Worm (Caenorhabditis elegans) whole organism, L3 larva: ENCODE results near the gene rev-3.

Experiments
- R02D3.7 ChIP-seq: fragments of 150-350 bp; optimal IDR thresholded peaks from 2 replicates; lab custom pipeline; 2014; ENCODE audit warnings: missing biosample characterization, missing genetic modification characterization
- ZK546.5 ChIP-seq: sonication (generic microtip); optimal IDR thresholded peaks from 2 replicates; lab custom pipeline; 2017; ENCODE audit warnings: missing biosample characterization, missing genetic modification characterization
- ama-1 ChIP-seq: fragments of 150-350 bp; optimal IDR thresholded peaks from 2 replicates; lab custom pipeline; 2018
- ceh-28 ChIP-seq: fragments of 150-350 bp; optimal IDR thresholded peaks from 2 replicates; lab custom pipeline; 2014; ENCODE audit warnings: missing biosample characterization, missing genetic modification reagents, missing genetic modification characterization
- ceh-9 ChIP-seq: sonication (generic microtip); optimal IDR thresholded peaks from 2 replicates; lab custom pipeline; 2018; ENCODE audit warnings: missing biosample characterization, missing genetic modification characterization
- egl-5 ChIP-seq: fragments of 150-350 bp; optimal IDR thresholded peaks from 2 replicates; lab custom pipeline; 2017; ENCODE audit warnings: missing biosample characterization, missing genetic modification reagents, missing genetic modification characterization, inconsistent platforms
- elt-1 ChIP-seq: fragments of 150-350 bp; optimal IDR thresholded peaks from 2 replicates; lab custom pipeline; 2014; ENCODE audit warnings: missing biosample characterization, missing genetic modification characterization
- elt-2 ChIP-seq: sonication (generic microtip); optimal IDR thresholded peaks from 2 replicates; lab custom pipeline; 2016; ENCODE audit warnings: missing genetic modification reagents, mild to moderate bottlenecking, missing genetic modification characterization, missing compliant biosample characterization
- elt-3 ChIP-seq, 3 experiments: fragments of 150-350 bp in 1 of 3; sonication (generic microtip) in 2 of 3; optimal IDR thresholded peaks; 2 replicates in 2 of 3; 4 replicates in 1 of 3; lab custom pipeline; 2014 to 2017; ENCODE audit warnings: missing biosample characterization in 3 of 3, missing genetic modification characterization in 3 of 3
- eor-1 ChIP-seq, 2 experiments: fragments of 150-350 bp; optimal IDR thresholded peaks; 2 replicates each; lab custom pipeline; 2014 to 2018; ENCODE audit warnings: missing biosample characterization in 2 of 2, missing genetic modification characterization in 2 of 2
- fkh-10 ChIP-seq: sonication (generic microtip); optimal IDR thresholded peaks from 2 replicates; lab custom pipeline; 2017; ENCODE audit warnings: missing biosample characterization, missing genetic modification reagents, missing genetic modification characterization
- fos-1 ChIP-seq: fragments of 150-350 bp; optimal IDR thresholded peaks from 2 replicates; lab custom pipeline; 2014; ENCODE audit warnings: missing biosample characterization, missing genetic modification characterization
- hmg-11 ChIP-seq: sonication (generic microtip); optimal IDR thresholded peaks from 2 replicates; lab custom pipeline; 2016; ENCODE audit warnings: missing genetic modification characterization, missing compliant biosample characterization
- jun-1 ChIP-seq: fragments of 150-350 bp; optimal IDR thresholded peaks from 2 replicates; lab custom pipeline; 2014; ENCODE audit warnings: missing biosample characterization, missing genetic modification reagents, missing genetic modification characterization
- lin-15B ChIP-seq: fragments of 150-350 bp; optimal IDR thresholded peaks from 2 replicates; lab custom pipeline; 2014; ENCODE audit warnings: missing biosample characterization, missing genetic modification characterization
- lin-39 ChIP-seq: fragments of 150-350 bp; optimal IDR thresholded peaks from 2 replicates; lab custom pipeline; 2018; ENCODE audit warnings: missing biosample characterization, missing genetic modification reagents, missing genetic modification characterization
- lsy-12 ChIP-seq: sonication (generic microtip); optimal IDR thresholded peaks from 2 replicates; lab custom pipeline; 2016; ENCODE audit warnings: mild to moderate bottlenecking, missing genetic modification characterization, missing compliant biosample characterization
- nfya-1 ChIP-seq: sonication (generic microtip); optimal IDR thresholded peaks from 2 replicates; lab custom pipeline; 2017; ENCODE audit warnings: missing genetic modification characterization, mild to moderate bottlenecking, missing compliant biosample characterization, antibody characterized with exemption, moderate library complexity; ENCODE audit not compliant: insufficient read depth
- nhr-11 ChIP-seq: fragments of 150-350 bp; optimal IDR thresholded peaks from 2 replicates; lab custom pipeline; 2014; ENCODE audit warnings: missing biosample characterization, missing genetic modification characterization
- nhr-237 ChIP-seq: fragments of 150-350 bp; optimal IDR thresholded peaks from 2 replicates; lab custom pipeline; 2014; ENCODE audit warnings: missing biosample characterization, missing genetic modification characterization
- nhr-25 ChIP-seq: sonication (generic microtip); optimal IDR thresholded peaks from 2 replicates; lab custom pipeline; 2017; ENCODE audit warnings: missing biosample characterization, missing genetic modification characterization
- nhr-28 ChIP-seq: fragments of 150-350 bp; optimal IDR thresholded peaks from 2 replicates; lab custom pipeline; 2014; ENCODE audit warnings: missing biosample characterization, missing genetic modification characterization
- nhr-43 ChIP-seq: sonication (generic microtip); optimal IDR thresholded peaks from 2 replicates; lab custom pipeline; 2016; ENCODE audit warnings: mild to moderate bottlenecking, missing genetic modification characterization, missing compliant biosample characterization; ENCODE audit not compliant: poor library complexity, severe bottlenecking
- nhr-67 ChIP-seq: fragments of 150-350 bp; optimal IDR thresholded peaks from 2 replicates; lab custom pipeline; 2014; ENCODE audit warnings: missing biosample characterization, missing genetic modification characterization
- nhr-76 ChIP-seq: fragments of 150-350 bp; sonication (generic microtip); optimal IDR thresholded peaks from 5 replicates; lab custom pipeline; 2014; ENCODE audit warnings: missing biosample characterization, missing genetic modification characterization
- nhr-77 ChIP-seq: fragments of 150-350 bp; optimal IDR thresholded peaks from 2 replicates; lab custom pipeline; 2014; ENCODE audit warnings: missing biosample characterization, missing genetic modification characterization
- pha-4 ChIP-seq: fragments of 150-350 bp; optimal IDR thresholded peaks from 2 replicates; lab custom pipeline; 2014; ENCODE audit warnings: missing biosample characterization, missing genetic modification reagents, missing genetic modification characterization
- pqm-1 ChIP-seq: fragments of 150-350 bp; optimal IDR thresholded peaks from 2 replicates; lab custom pipeline; 2017; ENCODE audit warnings: missing biosample characterization, missing genetic modification characterization, inconsistent platforms
- skn-1 ChIP-seq: fragments of 150-350 bp; optimal IDR thresholded peaks from 2 replicates; lab custom pipeline; 2014; ENCODE audit warnings: missing biosample characterization, missing genetic modification characterization
- tbx-2 ChIP-seq: sonication (generic microtip); optimal IDR thresholded peaks from 2 replicates; lab custom pipeline; 2016; ENCODE audit warnings: mild to moderate bottlenecking, missing genetic modification characterization, missing compliant biosample characterization
- unc-62 ChIP-seq: fragments of 150-350 bp; sonication (generic microtip); optimal IDR thresholded peaks from 4 replicates; lab custom pipeline; 2014; ENCODE audit warnings: missing biosample characterization, missing genetic modification reagents, missing genetic modification characterization
- ztf-4 ChIP-seq: fragments of 150-350 bp; optimal IDR thresholded peaks from 2 replicates; lab custom pipeline; 2014; ENCODE audit warnings: missing biosample characterization, missing genetic modification characterization

rev-3 gene

ce11 chrIII:5769726-5770235 is 20.7 kb downstream of the rev-3 start, which contains the start of gene cutl-23:
TSS of gene cutl-23 (plus strand) at chrIII:5770185.
- TF ChIP-seq lsy-12 (tag; lab: Kevin White, UChicago) = peak; percentile 28
- peak; percentile 14 for TF ChIP-seq nhr-25 (tag; lab: Kevin White, UChicago)
- TF ChIP-seq fos-1 (tag; lab: Kevin White, UChicago) = no peak
- TF ChIP-seq nhr-43 (tag; lab: Kevin White, UChicago) = peak; percentile 22
- TF ChIP-seq skn-1 (tag; lab: Kevin White, UChicago) = no peak
- peak; percentile 7 for TF ChIP-seq elt-2 (tag; lab: Kevin White, UChicago)
- no peak for TF ChIP-seq nhr-237 (tag; lab: Kevin White, UChicago)
- TF ChIP-seq nfya-1 = peak; percentile 14

DNA sequence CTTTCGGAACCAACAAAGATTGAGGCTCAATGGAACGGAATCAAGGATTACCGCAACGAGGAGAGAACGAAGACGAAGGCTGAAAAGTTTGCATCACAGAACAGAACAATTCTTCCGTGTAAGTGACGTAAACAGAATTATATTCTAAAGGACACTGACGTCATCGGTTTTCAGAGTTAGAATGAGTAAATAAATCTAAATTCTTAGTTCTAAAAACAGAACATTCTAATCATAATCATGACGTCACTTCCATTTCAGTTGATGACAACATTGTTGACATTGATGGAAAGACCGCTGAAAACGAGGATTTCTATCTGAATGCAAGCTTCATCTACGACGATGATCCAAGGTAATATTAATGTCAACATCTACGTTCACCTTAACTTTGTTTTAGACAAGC is 26.5 kb downstream of the rev-3 start:
- TF ChIP-seq ZK546.5 (tag; lab: Kevin White, UChicago) (no peak), nhr-43 (tag; lab: Kevin White, UChicago) (no peak), nhr-77 (tag; lab: Kevin White, UChicago) (no peak), pqm-1 (tag; lab: Kevin White, UChicago) (no peak), hmg-11 (tag; lab: Kevin White, UChicago) (no peak), fkh-10 (GFP tag; lab: Kevin White, UChicago) (no peak), nhr-11 (no peak)

- TF ChIP-seq tbx-2 (tag; lab: Kevin White, UChicago) (peak; percentile 3), nhr-28 (tag; lab: Kevin White, UChicago) (no peak)
Measured at ce11 chrIII:5761886-5762285, 28.6 kb downstream of the rev-3 start.

ce11 chrIII:5760721-5761120 is 29.7 kb downstream of the rev-3 start:
- TF ChIP-seq R02D3.7 = no peak
- no peak for TF ChIP-seq jun-1 (tag; lab: Kevin White, UChicago)
- TF ChIP-seq lin-39 (tag; lab: Kevin White, UChicago) = no peak
- TF ChIP-seq nhr-76 (tag; lab: Kevin White, UChicago) = no peak
- TF ChIP-seq nhr-11 = no peak
- TF ChIP-seq egl-5 = peak; percentile 10
- no peak for TF ChIP-seq hmg-11 (tag; lab: Kevin White, UChicago)
- peak; percentile 7 for TF ChIP-seq nfya-1
- no peak for TF ChIP-seq elt-3 (tag; optimal IDR thresholded peaks at IDR 0.05; lab: Kevin White, UChicago)
- no peak for TF ChIP-seq ztf-4 (tag; lab: Kevin White, UChicago)
- TF ChIP-seq eor-1 (tag; optimal IDR thresholded peaks at IDR 0.05; lab: Kevin White, UChicago) = no peak
- TF ChIP-seq ceh-9 (tag; lab: Kevin White, UChicago) = no peak
- TF ChIP-seq nhr-43 (tag; lab: Kevin White, UChicago) = no peak
- no peak for TF ChIP-seq nhr-67 (tag; lab: Kevin White, UChicago)

DNA sequence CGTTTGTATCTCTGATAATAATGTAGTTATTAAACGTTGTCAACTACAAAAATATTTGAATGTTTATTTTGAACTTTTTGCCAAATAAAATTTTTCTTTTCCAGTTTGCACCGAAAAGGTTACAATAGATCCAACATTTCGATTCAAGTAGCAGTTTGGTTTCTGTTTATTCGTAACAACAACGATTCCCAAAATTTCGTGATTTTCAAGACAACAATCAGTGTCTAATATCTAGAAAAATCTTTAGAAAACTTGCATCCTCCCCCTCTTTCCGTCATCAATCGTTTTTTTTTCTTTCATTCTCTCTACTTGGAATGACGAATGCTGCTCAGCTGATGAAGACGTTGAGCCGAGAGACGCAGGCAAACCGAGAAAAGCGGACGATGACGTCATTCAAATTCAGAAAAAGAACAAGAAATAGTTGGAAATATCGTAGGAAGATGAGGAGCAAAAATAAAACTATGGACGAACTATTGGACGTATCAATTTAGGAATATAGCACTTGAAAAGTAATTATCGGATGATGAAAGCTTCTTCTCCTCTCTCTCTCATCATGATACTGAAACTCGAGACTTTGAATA is 31.8 kb downstream of the rev-3 start:
- no peak for TF ChIP-seq nhr-67 (tag; lab: Kevin White, UChicago)
- no peak for TF ChIP-seq pha-4
- TF ChIP-seq ama-1 (lab: Kevin White, UChicago) = peak; percentile 71
- TF ChIP-seq skn-1 (tag; lab: Kevin White, UChicago) = peak; percentile 55
- TF ChIP-seq nhr-77 (tag; lab: Kevin White, UChicago) = no peak
- TF ChIP-seq lsy-12 (tag; lab: Kevin White, UChicago) = no peak
- no peak for TF ChIP-seq nhr-237 (tag; lab: Kevin White, UChicago)
- no peak for TF ChIP-seq nhr-76 (tag; lab: Kevin White, UChicago)
- peak; percentile 19 for TF ChIP-seq lin-15B (tag; lab: Kevin White, UChicago)
- peak; percentile 33 for TF ChIP-seq elt-1
- peak; percentile 96 for TF ChIP-seq fkh-10 (GFP tag; lab: Kevin White, UChicago)
- TF ChIP-seq elt-3 (tag; optimal IDR thresholded peaks at IDR 0.05; lab: Kevin White, UChicago) = no peak
- peak; percentile 82 for TF ChIP-seq nfya-1
- TF ChIP-seq lin-39 (tag; lab: Kevin White, UChicago) = peak; percentile 82
- TF ChIP-seq R02D3.7 = no peak
- TF ChIP-seq unc-62 = peak; percentile 37
- peak; percentile 71 for TF ChIP-seq nhr-11
- peak; percentile 19 for TF ChIP-seq ceh-28
